Worm (Caenorhabditis elegans): Measurements from ENCODE around the gene T19B10.5.

Gene T19B10.5

DNA sequence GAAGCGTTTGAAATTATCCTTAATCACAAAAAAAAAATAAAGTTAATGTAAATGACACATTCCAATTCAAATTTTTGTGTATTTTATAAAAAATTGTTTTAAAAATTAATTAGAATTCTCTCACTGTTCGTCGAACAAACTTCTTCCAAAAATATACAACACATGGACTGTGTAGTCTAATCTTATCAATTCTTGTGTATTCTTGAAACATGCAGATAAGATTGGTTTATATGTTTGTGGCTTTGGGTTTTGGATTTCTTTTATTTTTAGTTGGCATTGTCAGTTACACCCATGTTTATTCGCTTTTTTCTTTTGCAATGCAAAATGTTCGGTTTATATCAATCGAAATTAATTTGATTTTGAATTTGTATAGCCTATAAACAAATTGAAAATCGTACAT lies 14.0 kb upstream of the T19B10.5 start:
- TF ChIP-seq tbx-11 (GFP tag; IDR thresholded peaks at IDR 0.05) (no peak), pes-1 (GFP tag; IDR thresholded peaks at IDR 0.05) (no peak), tbx-37 (GFP tag; conservative IDR thresholded peaks at IDR 0.05) (no peak), hmg-4 (GFP tag; optimal IDR thresholded peaks at IDR 0.05) (no peak), flt-1 (GFP tag; IDR thresholded peaks at IDR 0.05) (no peak), F13C5.2 (tag; optimal IDR thresholded peaks at IDR 0.05) (no peak), ceh-13 (GFP tag; optimal IDR thresholded peaks at IDR 0.05) (no peak), ets-7 (tag; optimal IDR thresholded peaks at IDR 0.05) (no peak), hmbx-1 (tag; optimal IDR thresholded peaks at IDR 0.05) (no peak), scrt-1 (GFP tag; IDR thresholded peaks at IDR 0.05) (no peak), hnd-1 (tag; optimal IDR thresholded peaks at IDR 0.05) (no peak), sea-1 (GFP tag; conservative IDR thresholded peaks at IDR 0.05) (no peak)

DNA sequence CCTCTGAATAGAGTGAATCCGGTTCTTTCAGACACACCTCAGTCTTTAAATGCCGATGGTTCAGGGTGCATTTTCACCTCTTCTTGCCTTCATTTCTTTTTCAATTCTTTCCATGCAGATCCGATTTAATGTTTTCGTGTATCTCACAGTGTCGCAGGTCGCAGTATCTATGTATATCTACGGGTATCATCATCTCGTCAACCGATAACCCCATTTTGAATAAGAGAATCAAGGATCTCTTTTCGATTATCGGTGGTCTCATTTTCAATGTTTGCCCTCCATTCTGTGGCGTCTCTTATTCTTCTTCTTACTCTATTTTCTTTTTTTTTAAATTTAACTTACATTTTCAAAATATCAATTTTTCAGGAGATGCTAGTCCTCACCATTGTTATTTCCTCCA lies 13.5 kb upstream of the T19B10.5 start, which contains the start of gene T19B10.2:
TSS of gene T19B10.2 (plus strand) at position 367 of the 400 bp plus-strand sequence.
- no peak for TF ChIP-seq pes-1 (GFP tag; IDR thresholded peaks at IDR 0.05)
- no peak for TF ChIP-seq sea-1 (GFP tag; conservative IDR thresholded peaks at IDR 0.05)
- TF ChIP-seq ets-7 (tag; optimal IDR thresholded peaks at IDR 0.05): no peak
- no peak for TF ChIP-seq F13C5.2 (tag; optimal IDR thresholded peaks at IDR 0.05)
- TF ChIP-seq hmg-4 (GFP tag; optimal IDR thresholded peaks at IDR 0.05): no peak
- no peak for TF ChIP-seq hmbx-1 (tag; optimal IDR thresholded peaks at IDR 0.05)
- TF ChIP-seq scrt-1 (GFP tag; IDR thresholded peaks at IDR 0.05): no peak
- TF ChIP-seq tbx-37 (GFP tag; conservative IDR thresholded peaks at IDR 0.05): no peak
- TF ChIP-seq aly-1 (tag; optimal IDR thresholded peaks at IDR 0.05): no peak
- no peak for TF ChIP-seq ceh-13 (GFP tag; optimal IDR thresholded peaks at IDR 0.05)
- TF ChIP-seq flt-1 (GFP tag; IDR thresholded peaks at IDR 0.05): no peak
- no peak for TF ChIP-seq tra-4 (tag; optimal IDR thresholded peaks at IDR 0.05)

DNA sequence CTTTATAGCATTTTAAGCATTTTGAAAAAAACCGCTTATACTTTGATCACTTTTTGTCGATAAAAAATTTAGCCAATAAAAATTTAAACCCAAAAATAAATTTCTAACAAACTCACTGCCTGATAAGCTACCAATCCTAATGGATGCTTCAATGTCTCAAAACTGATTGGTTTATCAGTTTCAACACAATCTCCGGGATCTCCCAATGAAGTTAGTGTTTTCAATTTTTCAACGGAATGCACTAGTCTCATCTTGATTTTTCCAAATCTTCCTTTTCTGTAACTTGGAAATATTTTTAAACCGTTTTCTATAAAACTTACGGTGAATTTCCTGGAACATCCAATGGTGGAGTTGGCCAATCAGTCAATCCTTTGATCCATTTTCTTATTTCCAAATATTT lies 10.8 kb upstream of the T19B10.5 start:
- TF ChIP-seq scrt-1 (GFP tag; IDR thresholded peaks at IDR 0.05) (no peak), flt-1 (GFP tag; IDR thresholded peaks at IDR 0.05) (no peak), F13C5.2 (tag; optimal IDR thresholded peaks at IDR 0.05) (no peak), aly-1 (tag; optimal IDR thresholded peaks at IDR 0.05) (no peak), tbx-11 (GFP tag; IDR thresholded peaks at IDR 0.05) (no peak), ama-1 (optimal IDR thresholded peaks at IDR 0.05) (no peak), hmbx-1 (tag; optimal IDR thresholded peaks at IDR 0.05) (no peak), pes-1 (GFP tag; IDR thresholded peaks at IDR 0.05) (no peak), B0310.2 (tag; optimal IDR thresholded peaks at IDR 0.05) (no peak), ets-7 (tag; optimal IDR thresholded peaks at IDR 0.05) (no peak), hmg-4 (GFP tag; optimal IDR thresholded peaks at IDR 0.05) (no peak), ceh-36 (tag; optimal IDR thresholded peaks at IDR 0.05) (no peak), sea-1 (GFP tag; conservative IDR thresholded peaks at IDR 0.05) (no peak), ceh-13 (GFP tag; optimal IDR thresholded peaks at IDR 0.05) (no peak), tra-4 (tag; optimal IDR thresholded peaks at IDR 0.05) (no peak), hnd-1 (tag; optimal IDR thresholded peaks at IDR 0.05) (no peak), tbx-37 (GFP tag; conservative IDR thresholded peaks at IDR 0.05) (no peak)

DNA sequence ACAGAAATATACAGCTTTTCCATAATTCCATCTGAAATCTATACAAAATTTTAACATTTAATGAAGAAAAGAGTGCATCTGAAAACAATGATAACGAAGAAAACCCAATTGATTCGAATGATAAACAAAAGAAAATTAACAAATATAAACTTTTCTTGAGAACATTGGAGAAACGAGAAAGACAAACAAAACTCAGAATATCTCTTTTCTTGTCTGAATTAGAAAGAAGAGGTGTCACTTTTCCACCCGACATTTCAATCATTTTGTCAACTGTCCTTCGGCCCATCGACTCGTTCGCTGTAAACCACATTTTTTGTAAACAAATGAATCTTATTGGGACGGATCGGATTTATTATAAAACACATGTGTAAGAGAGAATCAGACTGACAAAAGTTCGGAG lies 8.5 kb upstream of the T19B10.5 start, which contains the start of gene bgal-1:
TSS of gene bgal-1 (minus strand) at position 38 of the 400 bp plus-strand sequence.
- no peak for TF ChIP-seq hmbx-1 (tag; optimal IDR thresholded peaks at IDR 0.05)
- TF ChIP-seq pes-1 (GFP tag; IDR thresholded peaks at IDR 0.05): no peak
- no peak for TF ChIP-seq sea-1 (GFP tag; conservative IDR thresholded peaks at IDR 0.05)
- TF ChIP-seq B0310.2 (tag; optimal IDR thresholded peaks at IDR 0.05): no peak
- no peak for TF ChIP-seq ceh-36 (tag; optimal IDR thresholded peaks at IDR 0.05)
- no peak for TF ChIP-seq aly-1 (tag; optimal IDR thresholded peaks at IDR 0.05)
- TF ChIP-seq ets-7 (tag; optimal IDR thresholded peaks at IDR 0.05): no peak
- no peak for TF ChIP-seq ama-1 (optimal IDR thresholded peaks at IDR 0.05)
- no peak for TF ChIP-seq hmg-4 (GFP tag; optimal IDR thresholded peaks at IDR 0.05)
- no peak for TF ChIP-seq scrt-1 (GFP tag; IDR thresholded peaks at IDR 0.05)
- no peak for TF ChIP-seq hnd-1 (tag; optimal IDR thresholded peaks at IDR 0.05)
- TF ChIP-seq tbx-11 (GFP tag; IDR thresholded peaks at IDR 0.05): no peak
- TF ChIP-seq flt-1 (GFP tag; IDR thresholded peaks at IDR 0.05): no peak
- TF ChIP-seq tra-4 (tag; optimal IDR thresholded peaks at IDR 0.05): no peak
- no peak for TF ChIP-seq ceh-13 (GFP tag; optimal IDR thresholded peaks at IDR 0.05)
- TF ChIP-seq F13C5.2 (tag; optimal IDR thresholded peaks at IDR 0.05): no peak

DNA sequence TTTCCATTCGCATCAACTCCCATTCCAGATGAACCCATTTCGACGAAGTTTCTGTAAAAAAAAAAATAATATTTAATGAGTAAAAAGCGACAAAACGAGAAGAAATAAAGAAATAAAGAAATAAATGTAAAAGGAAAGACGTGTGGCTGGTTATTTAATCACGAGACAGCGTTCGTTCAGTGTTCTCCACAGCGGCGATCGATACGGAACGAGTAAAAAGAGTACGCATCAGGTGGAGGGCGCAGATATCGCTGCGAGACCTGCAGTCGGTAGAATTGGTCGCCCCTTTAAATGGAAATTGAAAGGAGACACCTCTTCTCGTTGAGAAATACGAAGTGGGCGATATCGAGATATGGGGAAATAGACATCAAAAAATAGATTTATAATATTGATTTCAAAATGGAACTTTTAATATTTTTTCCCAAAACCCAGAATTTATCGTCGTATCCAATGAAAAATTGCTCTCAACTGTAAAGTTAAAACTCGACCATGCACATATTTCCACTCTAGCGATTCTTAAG lies 5.7 kb upstream of the T19B10.5 start, which contains the start of gene pqn-70:
TSS of gene pqn-70 (minus strand) at position 51 of the 521 bp plus-strand sequence.
- TF ChIP-seq F13C5.2 (tag; optimal IDR thresholded peaks at IDR 0.05): peak; percentile 39
- no peak for TF ChIP-seq pes-1 (GFP tag; IDR thresholded peaks at IDR 0.05)
- no peak for TF ChIP-seq B0310.2 (tag; optimal IDR thresholded peaks at IDR 0.05)
- no peak for TF ChIP-seq aly-1 (tag; optimal IDR thresholded peaks at IDR 0.05)
- no peak for TF ChIP-seq hnd-1 (tag; optimal IDR thresholded peaks at IDR 0.05)
- TF ChIP-seq tbx-37 (GFP tag; conservative IDR thresholded peaks at IDR 0.05): 0 out of 2 replicates have a peak, but pooled peaks have one; percentile 11
- no peak for TF ChIP-seq scrt-1 (GFP tag; IDR thresholded peaks at IDR 0.05)
- no peak for TF ChIP-seq flt-1 (GFP tag; IDR thresholded peaks at IDR 0.05)
- no peak for TF ChIP-seq ceh-13 (GFP tag; optimal IDR thresholded peaks at IDR 0.05)
- peak; percentile 60 for TF ChIP-seq hmg-4 (GFP tag; optimal IDR thresholded peaks at IDR 0.05)
- TF ChIP-seq ceh-36 (tag; optimal IDR thresholded peaks at IDR 0.05): no peak

DNA sequence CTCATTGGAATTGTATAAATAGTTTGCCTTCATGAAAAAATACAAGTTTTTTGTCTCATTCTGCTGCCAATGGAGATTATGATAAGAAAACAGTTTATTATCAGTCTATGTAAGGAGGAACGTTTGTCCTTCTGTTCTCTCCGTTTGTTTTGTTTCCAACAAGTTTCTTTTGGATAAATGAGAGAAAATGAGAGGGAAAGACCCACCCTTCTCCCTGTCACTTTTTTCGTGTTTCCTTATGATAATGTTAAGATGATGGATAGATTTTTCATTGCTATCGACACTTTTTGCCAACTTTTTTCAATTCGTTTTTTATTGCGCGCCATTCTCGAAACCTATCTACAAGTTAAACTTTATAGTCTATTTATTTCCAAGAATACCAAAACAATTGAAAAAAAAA lies 3.3 kb upstream of the T19B10.5 start:
- TF ChIP-seq scrt-1 (GFP tag; IDR thresholded peaks at IDR 0.05): no peak
- no peak for TF ChIP-seq B0310.2 (tag; optimal IDR thresholded peaks at IDR 0.05)
- no peak for TF ChIP-seq pes-1 (GFP tag; IDR thresholded peaks at IDR 0.05)
- TF ChIP-seq sea-1 (GFP tag; conservative IDR thresholded peaks at IDR 0.05): no peak
- TF ChIP-seq hnd-1 (tag; optimal IDR thresholded peaks at IDR 0.05): no peak
- no peak for TF ChIP-seq ceh-36 (tag; optimal IDR thresholded peaks at IDR 0.05)
- no peak for TF ChIP-seq ceh-13 (GFP tag; optimal IDR thresholded peaks at IDR 0.05)

DNA sequence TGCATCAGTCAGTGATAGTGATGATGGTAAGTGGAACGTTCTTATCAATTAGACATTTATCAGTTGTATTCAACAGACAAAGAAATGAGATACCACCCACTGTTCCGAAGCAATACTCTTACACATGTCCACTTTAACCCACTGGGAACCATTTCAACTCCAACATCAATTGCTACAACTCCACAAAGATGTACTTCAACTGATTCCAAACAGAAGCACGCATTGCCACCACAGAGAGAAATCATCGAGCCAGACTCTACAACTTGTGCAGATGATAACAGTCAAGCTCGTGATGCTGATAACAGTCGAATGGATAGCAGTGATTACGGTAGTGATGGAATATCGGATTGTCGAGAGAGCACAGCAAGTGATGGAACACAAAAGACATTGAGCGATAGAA lies 1.4 kb downstream of the T19B10.5 start:
- no peak for TF ChIP-seq B0310.2 (tag; optimal IDR thresholded peaks at IDR 0.05)
- TF ChIP-seq ceh-36 (tag; optimal IDR thresholded peaks at IDR 0.05): no peak
- no peak for TF ChIP-seq tbx-37 (GFP tag; conservative IDR thresholded peaks at IDR 0.05)
- no peak for TF ChIP-seq ama-1 (optimal IDR thresholded peaks at IDR 0.05)
- no peak for TF ChIP-seq tbx-11 (GFP tag; IDR thresholded peaks at IDR 0.05)
- no peak for TF ChIP-seq aly-1 (tag; optimal IDR thresholded peaks at IDR 0.05)
- TF ChIP-seq hnd-1 (tag; optimal IDR thresholded peaks at IDR 0.05): no peak
- no peak for TF ChIP-seq pes-1 (GFP tag; IDR thresholded peaks at IDR 0.05)
- TF ChIP-seq ets-7 (tag; optimal IDR thresholded peaks at IDR 0.05): no peak

Data from whole organism, early embryonic.